Worm (Caenorhabditis elegans) whole organism, L2 larva: ENCODE measurements around the gene cpg-23.

Experiments
- elt-1 ChIP-seq: fragments of 150-350 bp; optimal IDR thresholded peaks from 2 replicates; lab custom pipeline; 2014; ENCODE audit warnings: missing biosample characterization, missing genetic modification characterization
- lin-11 ChIP-seq: fragments of 150-350 bp; sonication (generic microtip); optimal IDR thresholded peaks from 2 replicates; lab custom pipeline; 2014; ENCODE audit warnings: missing biosample characterization, missing genetic modification characterization, inconsistent platforms, mixed read lengths
- lin-39 ChIP-seq: fragments of 150-350 bp; optimal IDR thresholded peaks from 2 replicates; lab custom pipeline; 2014; ENCODE audit warnings: missing biosample characterization, missing genetic modification reagents, missing genetic modification characterization
- mdl-1 ChIP-seq, 2 experiments: fragments of 150-350 bp in 1 of 2; sonication (generic microtip) in 1 of 2; optimal IDR thresholded peaks; 2 replicates each; lab custom pipeline; 2017; ENCODE audit warnings: missing biosample characterization in 2 of 2, missing genetic modification characterization in 2 of 2
- nhr-129 ChIP-seq: fragments of 150-350 bp; optimal IDR thresholded peaks from 2 replicates; lab custom pipeline; 2014; ENCODE audit warnings: missing biosample characterization, missing genetic modification characterization
- nhr-237 ChIP-seq: fragments of 150-350 bp; optimal IDR thresholded peaks from 2 replicates; lab custom pipeline; 2014; ENCODE audit warnings: missing biosample characterization, missing genetic modification characterization
- nhr-6 ChIP-seq: fragments of 150-350 bp; optimal IDR thresholded peaks from 2 replicates; lab custom pipeline; 2014; ENCODE audit warnings: missing biosample characterization, missing genetic modification characterization

DNA sequence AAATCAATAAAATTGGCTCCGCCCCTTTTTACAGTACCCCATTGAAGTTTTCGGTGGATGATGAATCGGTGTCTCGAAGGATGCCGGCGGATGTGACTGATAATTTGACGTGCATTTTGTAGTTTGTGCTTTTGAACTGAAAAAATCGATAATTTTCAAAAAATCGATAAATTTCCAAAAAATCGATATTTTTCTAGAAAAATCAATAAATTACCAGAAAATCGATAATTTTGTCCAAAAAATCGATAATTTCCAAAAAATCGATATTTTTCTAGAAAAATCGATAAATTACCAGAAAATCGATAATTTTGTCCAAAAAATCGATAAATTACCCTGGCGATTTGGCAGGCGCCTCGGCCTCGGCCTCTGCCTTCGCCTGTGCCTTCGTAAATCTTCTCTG, 41.1 kb upstream of the cpg-23 start:
- TF ChIP-seq nhr-237 (tag; lab: Kevin White, UChicago) (no peak), lin-39 (tag; lab: Kevin White, UChicago) (no peak), nhr-129 (no peak), elt-1 (tag; lab: Kevin White, UChicago) (no peak), lin-11 (tag; lab: Kevin White, UChicago) (no peak), mdl-1 (tag; optimal IDR thresholded peaks at IDR 0.05; lab: Kevin White, UChicago) (no peak), nhr-6 (tag; lab: Kevin White, UChicago) (no peak)
